Fruit fly (Drosophila melanogaster) whole organism: ENCODE measurements around the gene Edg91.

Experiments used
- CG8478 ChIP-seq: fragments of >200 bp; optimal IDR thresholded peaks from 2 replicates; lab custom pipeline; 2018; ENCODE audit warnings: inconsistent platforms
- Dll ChIP-seq: fragments of >200 bp; optimal IDR thresholded peaks from 2 replicates; lab custom pipeline; 2017
- EcR ChIP-seq, 2 experiments: fragments of >200 bp; optimal IDR thresholded peaks; 2 replicates each; lab custom pipeline; 2017; ENCODE audit warnings: missing biosample characterization in 2 of 2, missing genetic modification characterization in 2 of 2, missing genetic modification reagents in 2 of 2
- pan ChIP-seq: fragments of >200 bp; optimal IDR thresholded peaks from 2 replicates; lab custom pipeline; 2017
- psq ChIP-seq: fragments of >200 bp; optimal IDR thresholded peaks from 2 replicates; lab custom pipeline; 2017

DNA sequence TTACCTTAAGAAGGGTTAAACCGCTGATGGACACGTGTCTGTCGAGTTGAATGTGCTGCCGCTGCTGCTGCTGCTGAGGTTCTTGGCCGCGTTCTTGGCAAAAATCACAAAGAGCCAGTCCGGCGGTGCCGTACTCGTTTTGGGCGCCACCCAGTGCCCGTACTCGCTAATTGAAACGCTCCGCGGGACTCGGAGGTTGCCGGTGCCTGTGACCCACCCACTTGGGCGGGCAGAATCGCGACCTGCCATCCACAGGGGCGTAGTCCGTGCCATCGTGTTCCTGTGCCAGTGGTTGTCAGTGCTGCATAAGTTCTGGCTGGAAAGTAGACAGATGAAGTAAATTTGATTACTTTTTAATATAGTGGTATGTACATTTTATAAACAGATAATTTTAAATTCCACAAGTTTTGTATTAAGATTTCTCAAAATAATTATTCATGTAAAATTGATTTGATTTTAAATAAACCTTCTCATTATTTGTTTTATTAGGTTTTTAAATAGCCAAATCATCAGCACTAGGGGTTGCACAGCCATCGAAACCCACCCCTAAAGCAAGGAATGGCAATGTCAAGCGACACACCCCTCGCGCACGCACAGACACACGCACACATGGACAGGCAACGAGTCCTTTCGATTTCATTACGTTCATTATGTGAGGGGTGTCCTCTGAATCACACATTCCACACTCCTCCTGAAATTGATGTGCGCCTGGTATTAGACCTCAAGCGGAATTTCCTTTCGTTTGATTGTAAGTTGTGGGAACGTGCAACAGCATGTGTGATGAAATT is 6.2 kb downstream of the Edg91 start:
- TF ChIP-seq Dll = no peak
- TF ChIP-seq pan = no peak
- no peak for TF ChIP-seq CG8478 (lab: Kevin White, UChicago)
- TF ChIP-seq EcR (GFP tag; optimal IDR thresholded peaks at IDR 0.05; lab: Kevin White, UChicago) = no peak
- no peak for TF ChIP-seq psq (lab: Kevin White, UChicago)
